Fruit fly (Drosophila melanogaster) whole organism, prepupa: ENCODE data around the gene Mulk.

Experiments
- Blimp-1 ChIP-seq: fragments of 200-800 bp; sonication (Bioruptor generic); optimal IDR thresholded peaks from 3 replicates; lab custom pipeline; 2017; ENCODE audit warnings: missing biosample characterization, missing genetic modification characterization, mild to moderate bottlenecking, moderate library complexity, missing genetic modification reagents
- CG10631 ChIP-seq: fragments of 200-800 bp; sonication (Bioruptor generic); optimal IDR thresholded peaks from 2 replicates; lab custom pipeline; 2016; ENCODE audit warnings: missing biosample characterization, missing genetic modification characterization
- CG10669 ChIP-seq: fragments of 200-800 bp; sonication (Bioruptor generic); optimal IDR thresholded peaks from 3 replicates; lab custom pipeline; 2018; ENCODE audit warnings: missing biosample characterization, mild to moderate bottlenecking, missing genetic modification characterization, moderate library complexity
- CG11294 ChIP-seq: fragments of 200-800 bp; sonication (Bioruptor generic); IDR thresholded peaks from 2 replicates; pipeline ENCODE4 v1.3.6; 2022; ENCODE audit warnings: missing biosample characterization, missing genetic modification characterization
- CG11902 ChIP-seq: fragments of 200-800 bp; sonication (Bioruptor generic); optimal IDR thresholded peaks from 3 replicates; lab custom pipeline; 2016; ENCODE audit warnings: missing biosample characterization, missing genetic modification characterization
- CG15336 ChIP-seq: fragments of 200-800 bp; sonication (Bioruptor generic); IDR thresholded peaks from 2 replicates; pipeline ENCODE4 v1.3.6; 2022; ENCODE audit warnings: missing biosample characterization, missing genetic modification characterization
- CG1621 ChIP-seq: fragments of 200-800 bp; sonication (Bioruptor generic); optimal IDR thresholded peaks from 3 replicates; lab custom pipeline; 2018; ENCODE audit warnings: missing biosample characterization, mild to moderate bottlenecking, missing genetic modification characterization
- CG3032 ChIP-seq: fragments of 200-800 bp; optimal IDR thresholded peaks from 2 replicates; lab custom pipeline; 2019; ENCODE audit warnings: missing biosample characterization, mild to moderate bottlenecking, missing genetic modification characterization, moderate library complexity
- CG31627 ChIP-seq: fragments of 200-800 bp; sonication (Bioruptor generic); optimal IDR thresholded peaks from 3 replicates; lab custom pipeline; 2016; ENCODE audit warnings: missing biosample characterization, missing genetic modification characterization
- CG32006 ChIP-seq: fragments of 200-800 bp; sonication (Bioruptor generic); optimal IDR thresholded peaks from 3 replicates; lab custom pipeline; 2017; ENCODE audit warnings: missing biosample characterization, mild to moderate bottlenecking, missing genetic modification characterization
- CG34406 ChIP-seq: fragments of 200-800 bp; sonication (Bioruptor generic); optimal IDR thresholded peaks from 3 replicates; lab custom pipeline; 2016; ENCODE audit warnings: missing biosample characterization, missing genetic modification characterization
- CG3919 ChIP-seq: fragments of 200-800 bp; sonication (Bioruptor generic); optimal IDR thresholded peaks from 3 replicates; lab custom pipeline; 2016; ENCODE audit warnings: missing biosample characterization, missing genetic modification characterization
- CG4318 ChIP-seq: fragments of 200-800 bp; sonication (Bioruptor generic); optimal IDR thresholded peaks from 3 replicates; lab custom pipeline; 2017; ENCODE audit warnings: missing biosample characterization, mild to moderate bottlenecking, missing genetic modification characterization
- CG6276 ChIP-seq: fragments of 200-800 bp; sonication (Bioruptor generic); optimal IDR thresholded peaks from 2 replicates; lab custom pipeline; 2017; ENCODE audit warnings: missing biosample characterization, mild to moderate bottlenecking, missing genetic modification characterization
- CG6792 ChIP-seq: fragments of 200-800 bp; sonication (Bioruptor generic); optimal IDR thresholded peaks from 3 replicates; lab custom pipeline; 2016; ENCODE audit warnings: missing biosample characterization, missing genetic modification characterization
- CG6808 ChIP-seq: fragments of 200-800 bp; sonication (Bioruptor generic); optimal IDR thresholded peaks from 3 replicates; lab custom pipeline; 2017; ENCODE audit warnings: missing biosample characterization, missing genetic modification characterization, mild to moderate bottlenecking, moderate library complexity, missing genetic modification reagents
- CG6854 ChIP-seq: fragments of 200-800 bp; sonication (Bioruptor generic); optimal IDR thresholded peaks from 2 replicates; lab custom pipeline; 2017; ENCODE audit warnings: missing biosample characterization, mild to moderate bottlenecking, missing genetic modification characterization
- CG8319 ChIP-seq: fragments of 200-800 bp; sonication (Bioruptor generic); optimal IDR thresholded peaks from 3 replicates; lab custom pipeline; 2016; ENCODE audit warnings: missing biosample characterization, missing genetic modification characterization
- CG8632 ChIP-seq: fragments of 200-800 bp; sonication (Bioruptor generic); optimal IDR thresholded peaks from 3 replicates; lab custom pipeline; 2016; ENCODE audit warnings: missing biosample characterization, missing genetic modification characterization
- CG9139 ChIP-seq: fragments of 200-800 bp; sonication (Bioruptor generic); optimal IDR thresholded peaks from 3 replicates; lab custom pipeline; 2017; ENCODE audit warnings: missing biosample characterization, mild to moderate bottlenecking, missing genetic modification characterization
- Eip75B ChIP-seq: fragments of 200-800 bp; sonication (Bioruptor generic); optimal IDR thresholded peaks from 3 replicates; lab custom pipeline; 2016; ENCODE audit warnings: missing biosample characterization, missing genetic modification characterization
- Eip78C ChIP-seq: fragments of 200-800 bp; sonication (Bioruptor generic); peaks from one replicate; lab custom pipeline; 2016; ENCODE audit warnings: missing biosample characterization, missing genetic modification characterization
- Eip93F ChIP-seq: fragments of 200-800 bp; sonication (Bioruptor generic); optimal IDR thresholded peaks from 2 replicates; lab custom pipeline; 2016; ENCODE audit warnings: missing biosample characterization, mild to moderate bottlenecking, missing genetic modification characterization
- Ets21C ChIP-seq: fragments of 200-800 bp; sonication (Bioruptor generic); optimal IDR thresholded peaks from 3 replicates; lab custom pipeline; 2016; ENCODE audit warnings: missing biosample characterization, missing genetic modification characterization
- Ets96B ChIP-seq: fragments of 200-800 bp; optimal IDR thresholded peaks from 2 replicates; lab custom pipeline; 2019; ENCODE audit warnings: missing biosample characterization, mild to moderate bottlenecking, missing genetic modification characterization, moderate library complexity
- Gug ChIP-seq: fragments of 200-800 bp; sonication (Bioruptor generic); IDR thresholded peaks from 2 replicates; pipeline ENCODE4 v1.3.6; 2022; ENCODE audit warnings: missing biosample characterization, missing genetic modification characterization
- Hr38 ChIP-seq: sonication (Bioruptor generic); optimal IDR thresholded peaks from 2 replicates; lab custom pipeline; 2016; ENCODE audit warnings: missing biosample characterization, missing genetic modification characterization
- Hr39 ChIP-seq: fragments of 200-800 bp; sonication (Bioruptor generic); optimal IDR thresholded peaks from 2 replicates; lab custom pipeline; 2016; ENCODE audit warnings: missing biosample characterization, missing genetic modification characterization
- Hr4 ChIP-seq: fragments of 200-800 bp; sonication (Bioruptor generic); optimal IDR thresholded peaks from 3 replicates; lab custom pipeline; 2016; ENCODE audit warnings: missing biosample characterization, missing genetic modification characterization
- Lpt ChIP-seq: fragments of 200-800 bp; sonication (Bioruptor generic); optimal IDR thresholded peaks from 3 replicates; lab custom pipeline; 2016; ENCODE audit warnings: missing biosample characterization, missing genetic modification characterization
- OdsH ChIP-seq: fragments of 200-800 bp; sonication (Bioruptor generic); optimal IDR thresholded peaks from 3 replicates; lab custom pipeline; 2016; ENCODE audit warnings: missing biosample characterization, missing genetic modification characterization
- Sox102F ChIP-seq: fragments of 200-800 bp; sonication (Bioruptor generic); optimal IDR thresholded peaks from 2 replicates; lab custom pipeline; 2016; ENCODE audit warnings: missing biosample characterization, mild to moderate bottlenecking, missing genetic modification characterization
- Sox14 ChIP-seq: fragments of 200-800 bp; sonication (Bioruptor generic); optimal IDR thresholded peaks from 3 replicates; lab custom pipeline; 2016; ENCODE audit warnings: missing biosample characterization, missing genetic modification characterization
- Sox15 ChIP-seq: fragments of 200-800 bp; sonication (Bioruptor generic); optimal IDR thresholded peaks from 3 replicates; lab custom pipeline; 2016; ENCODE audit warnings: missing biosample characterization, missing genetic modification characterization
- achi ChIP-seq: fragments of 200-800 bp; sonication (Bioruptor generic); optimal IDR thresholded peaks from 3 replicates; lab custom pipeline; 2016; ENCODE audit warnings: missing biosample characterization, missing genetic modification characterization
- acj6 ChIP-seq: fragments of 200-800 bp; sonication (Bioruptor generic); optimal IDR thresholded peaks from 3 replicates; lab custom pipeline; 2016; ENCODE audit warnings: missing biosample characterization, missing genetic modification characterization
- cyc ChIP-seq: fragments of 200-800 bp; sonication (Bioruptor generic); optimal IDR thresholded peaks from 3 replicates; lab custom pipeline; 2016; ENCODE audit warnings: missing biosample characterization, missing genetic modification characterization
- dsx ChIP-seq: fragments of 200-800 bp; optimal IDR thresholded peaks from 3 replicates; lab custom pipeline; 2019; ENCODE audit warnings: missing biosample characterization, mild to moderate bottlenecking, missing genetic modification characterization, moderate library complexity; ENCODE audit not compliant: poor library complexity, severe bottlenecking
- eg ChIP-seq: fragments of 200-800 bp; sonication (Bioruptor generic); IDR thresholded peaks from 3 replicates; pipeline ENCODE4 v1.3.6; 2022; ENCODE audit warnings: missing biosample characterization, missing genetic modification characterization
- esn ChIP-seq: fragments of 200-800 bp; sonication (Bioruptor generic); optimal IDR thresholded peaks from 2 replicates; lab custom pipeline; 2016; ENCODE audit warnings: missing biosample characterization, mild to moderate bottlenecking, missing genetic modification characterization, moderate library complexity
- fd59A ChIP-seq: fragments of 200-800 bp; sonication (Bioruptor generic); optimal IDR thresholded peaks from 2 replicates; lab custom pipeline; 2017; ENCODE audit warnings: missing biosample characterization, mild to moderate bottlenecking, missing genetic modification characterization, missing genetic modification reagents
- fd85E ChIP-seq: fragments of 200-800 bp; sonication (Bioruptor generic); optimal IDR thresholded peaks from 3 replicates; lab custom pipeline; 2016; ENCODE audit warnings: missing biosample characterization, missing genetic modification characterization
- fkh ChIP-seq: fragments of 200-800 bp; sonication (Bioruptor generic); optimal IDR thresholded peaks from 3 replicates; lab custom pipeline; 2017; ENCODE audit warnings: missing biosample characterization, mild to moderate bottlenecking, missing genetic modification characterization, moderate library complexity
- lz ChIP-seq: fragments of 200-800 bp; sonication (Bioruptor generic); optimal IDR thresholded peaks from 3 replicates; lab custom pipeline; 2016; ENCODE audit warnings: missing biosample characterization, missing genetic modification characterization
- net ChIP-seq: fragments of 200-800 bp; sonication (Bioruptor generic); optimal IDR thresholded peaks from 3 replicates; lab custom pipeline; 2016; ENCODE audit warnings: missing biosample characterization, missing genetic modification characterization
- spab ChIP-seq: fragments of 200-800 bp; sonication (Bioruptor generic); optimal IDR thresholded peaks from 2 replicates; lab custom pipeline; 2017; ENCODE audit warnings: missing biosample characterization, mild to moderate bottlenecking, missing genetic modification characterization, missing genetic modification reagents
- ss ChIP-seq, 2 experiments: fragments of 200-800 bp; sonication (Bioruptor generic); optimal IDR thresholded peaks; 2 replicates in 1 of 2; 3 replicates in 1 of 2; lab custom pipeline; 2017 to 2018; ENCODE audit warnings: mild to moderate bottlenecking in 2 of 2, missing biosample characterization in 2 of 2, missing genetic modification characterization in 2 of 2, moderate library complexity in 1 of 2
- svp ChIP-seq: fragments of 200-800 bp; sonication (Bioruptor generic); peaks from one replicate; lab custom pipeline; 2016; ENCODE audit warnings: missing biosample characterization, missing genetic modification characterization
- vri ChIP-seq: fragments of 200-800 bp; sonication (Bioruptor generic); optimal IDR thresholded peaks from 3 replicates; lab custom pipeline; 2016; ENCODE audit warnings: missing biosample characterization, mild to moderate bottlenecking, missing genetic modification characterization

Gene Mulk

DNA sequence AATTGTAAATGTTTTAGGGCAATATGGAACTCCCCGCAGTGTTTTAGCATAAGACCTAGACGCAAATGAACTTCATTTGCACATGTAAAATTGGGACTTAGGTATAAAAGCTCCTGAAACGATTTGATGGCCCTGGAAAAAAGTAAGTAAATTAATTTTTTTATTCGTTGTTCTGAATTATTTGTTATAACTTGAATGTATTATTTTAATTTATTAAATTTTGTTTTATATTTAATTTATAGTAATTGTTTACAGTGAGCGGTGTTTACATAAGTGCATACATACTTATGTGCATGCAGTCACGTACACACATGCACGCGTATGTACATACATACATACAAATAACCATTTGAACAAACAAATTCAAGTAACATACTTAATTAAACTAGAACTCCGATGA lies 6.6 kb downstream of the Mulk start (continued):
- peak; percentile 67 for TF ChIP-seq CG3032 (tag; lab: Kevin White, UChicago)
- no peak for TF ChIP-seq vri
- peak; percentile 42; the same call in 1 of the 2 replicates for TF ChIP-seq CG11294 (GFP tag; lab: Robert Waterston, UW)
- TF ChIP-seq Eip93F (GFP tag; lab: Kevin White, UChicago) = no peak
- TF ChIP-seq Lpt (GFP tag; lab: Kevin White, UChicago) = no peak
- TF ChIP-seq Ets96B (tag; lab: Kevin White, UChicago) = peak; percentile 69
- TF ChIP-seq CG8632 = peak; percentile 42
- peak; percentile 20 for TF ChIP-seq CG6792 (GFP tag; lab: Kevin White, UChicago)
- no peak; the same call in 2 of the 3 replicates for TF ChIP-seq eg
- TF ChIP-seq, all 60 proteins: peak for 12

DNA sequence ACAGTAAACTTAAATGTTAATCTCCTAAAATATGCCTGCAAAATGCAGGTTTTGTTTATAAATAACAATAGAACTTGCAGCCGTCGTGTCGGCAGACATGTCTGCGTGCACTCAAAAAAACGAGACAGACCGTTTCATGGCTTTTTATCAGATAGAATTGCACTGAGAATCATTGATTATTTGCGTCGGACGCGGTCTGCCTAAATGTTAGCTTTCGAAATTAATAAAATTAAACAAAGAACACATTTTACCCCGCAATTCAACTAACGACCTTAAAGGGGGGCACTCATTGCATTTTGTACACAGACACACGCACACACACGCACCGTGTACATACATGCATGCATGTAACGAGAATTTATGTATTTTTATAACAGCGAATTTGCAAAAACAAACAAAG lies 7.0 kb downstream of the Mulk start:
- peak; percentile 56 for TF ChIP-seq cyc
- TF ChIP-seq svp (GFP tag; lab: Kevin White, UChicago) = no peak
- TF ChIP-seq Sox15 = no peak
- TF ChIP-seq eg = no peak; the same call in 2 of the 3 replicates
- no peak for TF ChIP-seq CG15336 (GFP tag; lab: Robert Waterston, UW)
- no peak for TF ChIP-seq Blimp-1 (GFP tag; lab: Kevin White, UChicago)
- TF ChIP-seq fkh = no peak
- TF ChIP-seq esn (GFP tag; lab: Kevin White, UChicago) = peak; percentile 74
- TF ChIP-seq CG10631 (GFP tag; lab: Kevin White, UChicago) = no peak
- TF ChIP-seq CG9139 = no peak
- TF ChIP-seq Sox102F (GFP tag; lab: Kevin White, UChicago) = no peak
- TF ChIP-seq fd85E = no peak
- TF ChIP-seq Gug = no peak
- peak; percentile 58 for TF ChIP-seq achi (GFP tag; lab: Kevin White, UChicago)
- TF ChIP-seq CG8632 = peak; percentile 22
- TF ChIP-seq CG34406 (GFP tag; lab: Kevin White, UChicago) = peak; percentile 29
- TF ChIP-seq CG10669 (GFP tag; lab: Kevin White, UChicago) = peak; percentile 8
- peak; percentile 51 for TF ChIP-seq vri
- peak; percentile 10 for TF ChIP-seq Hr38 (GFP tag; lab: Kevin White, UChicago)
- peak; percentile 31 for TF ChIP-seq acj6
- peak; percentile 27 for TF ChIP-seq CG6792 (GFP tag; lab: Kevin White, UChicago)
- TF ChIP-seq Sox14 (GFP tag; lab: Kevin White, UChicago) = peak; percentile 85
- peak; percentile 59 for TF ChIP-seq lz (GFP tag; lab: Kevin White, UChicago)
- no peak for TF ChIP-seq CG8319 (GFP tag; lab: Kevin White, UChicago)
- TF ChIP-seq CG6808 = no peak
- TF ChIP-seq CG32006 (GFP tag; lab: Kevin White, UChicago) = no peak
- no peak for TF ChIP-seq CG3919 (GFP tag; lab: Kevin White, UChicago)
- no peak for TF ChIP-seq CG6276 (GFP tag; lab: Kevin White, UChicago)
- no peak for TF ChIP-seq Lpt (GFP tag; lab: Kevin White, UChicago)
- no peak for TF ChIP-seq CG4318 (GFP tag; lab: Kevin White, UChicago)
- TF ChIP-seq CG6854 = no peak
- TF ChIP-seq net = no peak
- TF ChIP-seq Eip75B (GFP tag; lab: Kevin White, UChicago) = peak; percentile 66
- peak; percentile 6 for TF ChIP-seq fd59A (GFP tag; lab: Kevin White, UChicago)
- no peak for TF ChIP-seq CG1621 (tag; lab: Kevin White, UChicago)
- TF ChIP-seq Hr4 (GFP tag; lab: Kevin White, UChicago) = peak; percentile 42
- peak; percentile 3 for TF ChIP-seq CG11902 (GFP tag; lab: Kevin White, UChicago)
- TF ChIP-seq Ets21C (GFP tag; lab: Kevin White, UChicago) = peak; percentile 21
- no peak for TF ChIP-seq dsx
- TF ChIP-seq CG31627 (GFP tag; lab: Kevin White, UChicago) = peak; percentile 72
- TF ChIP-seq OdsH (GFP tag; lab: Kevin White, UChicago) = peak; percentile 63
- no peak for TF ChIP-seq ss (GFP tag; optimal IDR thresholded peaks at IDR 0.05; lab: Kevin White, UChicago)
- TF ChIP-seq spab = no peak
- peak; percentile 84 for TF ChIP-seq Eip78C
- TF ChIP-seq CG3032 (tag; lab: Kevin White, UChicago) = no peak
- no peak for TF ChIP-seq Hr39 (GFP tag; lab: Kevin White, UChicago)
- TF ChIP-seq CG11294 (GFP tag; lab: Robert Waterston, UW) = no peak
- no peak for TF ChIP-seq Eip93F (GFP tag; lab: Kevin White, UChicago)
